Worm (Caenorhabditis elegans): ENCODE data around the gene mrps-24.

ce11 chrIV:7663006-7663405 is 46.8 kb upstream of the mrps-24 start:
- TF ChIP-seq hif-1 (tag; optimal IDR thresholded peaks at IDR 0.05) = no peak
- no peak for TF ChIP-seq snpc-4 (tag; optimal IDR thresholded peaks at IDR 0.05)

All from whole organism, L4 larva.